Worm (Caenorhabditis elegans) whole organism, L3 larva: Measurements from ENCODE around the gene sre-30.

Experiments used
- ZK546.5 ChIP-seq: sonication (generic microtip); optimal IDR thresholded peaks from 2 replicates; lab custom pipeline; 2017; ENCODE audit warnings: missing biosample characterization, missing genetic modification characterization
- aly-2 ChIP-seq: fragments of 150-350 bp; optimal IDR thresholded peaks from 2 replicates; lab custom pipeline; 2014; ENCODE audit warnings: missing biosample characterization, missing genetic modification characterization
- ama-1 ChIP-seq: fragments of 150-350 bp; optimal IDR thresholded peaks from 2 replicates; lab custom pipeline; 2018
- ceh-16 ChIP-seq: sonication (generic microtip); optimal IDR thresholded peaks from 2 replicates; lab custom pipeline; 2017; ENCODE audit warnings: missing biosample characterization, missing genetic modification characterization
- ceh-28 ChIP-seq: fragments of 150-350 bp; optimal IDR thresholded peaks from 2 replicates; lab custom pipeline; 2014; ENCODE audit warnings: missing biosample characterization, missing genetic modification reagents, missing genetic modification characterization
- ceh-82 ChIP-seq: fragments of 150-350 bp; optimal IDR thresholded peaks from 2 replicates; lab custom pipeline; 2014; ENCODE audit warnings: missing biosample characterization, missing genetic modification characterization
- ceh-9 ChIP-seq: sonication (generic microtip); optimal IDR thresholded peaks from 2 replicates; lab custom pipeline; 2018; ENCODE audit warnings: missing biosample characterization, missing genetic modification characterization
- daf-12 ChIP-seq: fragments of 150-350 bp; optimal IDR thresholded peaks from 2 replicates; lab custom pipeline; 2014; ENCODE audit warnings: missing biosample characterization, missing genetic modification reagents, missing genetic modification characterization
- egl-27 ChIP-seq: sonication (generic microtip); optimal IDR thresholded peaks from 4 replicates; lab custom pipeline; 2017; ENCODE audit warnings: missing biosample characterization, missing genetic modification reagents, missing genetic modification characterization
- egl-5 ChIP-seq: fragments of 150-350 bp; optimal IDR thresholded peaks from 2 replicates; lab custom pipeline; 2017; ENCODE audit warnings: missing biosample characterization, missing genetic modification reagents, missing genetic modification characterization, inconsistent platforms
- elt-1 ChIP-seq: fragments of 150-350 bp; optimal IDR thresholded peaks from 2 replicates; lab custom pipeline; 2014; ENCODE audit warnings: missing biosample characterization, missing genetic modification characterization
- elt-3 ChIP-seq, 3 experiments: fragments of 150-350 bp in 1 of 3; sonication (generic microtip) in 2 of 3; optimal IDR thresholded peaks; 2 replicates in 2 of 3; 4 replicates in 1 of 3; lab custom pipeline; 2014 to 2017; ENCODE audit warnings: missing biosample characterization in 3 of 3, missing genetic modification characterization in 3 of 3
- eor-1 ChIP-seq, 2 experiments: fragments of 150-350 bp; optimal IDR thresholded peaks; 2 replicates each; lab custom pipeline; 2014 to 2018; ENCODE audit warnings: missing biosample characterization in 2 of 2, missing genetic modification characterization in 2 of 2
- fkh-10 ChIP-seq: sonication (generic microtip); optimal IDR thresholded peaks from 2 replicates; lab custom pipeline; 2017; ENCODE audit warnings: missing biosample characterization, missing genetic modification reagents, missing genetic modification characterization
- fkh-2 ChIP-seq: fragments of 150-350 bp; optimal IDR thresholded peaks from 2 replicates; lab custom pipeline; 2014; ENCODE audit warnings: missing biosample characterization, missing genetic modification reagents, missing genetic modification characterization
- fos-1 ChIP-seq: fragments of 150-350 bp; optimal IDR thresholded peaks from 2 replicates; lab custom pipeline; 2014; ENCODE audit warnings: missing biosample characterization, missing genetic modification characterization
- hmg-11 ChIP-seq: sonication (generic microtip); optimal IDR thresholded peaks from 2 replicates; lab custom pipeline; 2016; ENCODE audit warnings: missing genetic modification characterization, missing compliant biosample characterization
- jun-1 ChIP-seq: fragments of 150-350 bp; optimal IDR thresholded peaks from 2 replicates; lab custom pipeline; 2014; ENCODE audit warnings: missing biosample characterization, missing genetic modification reagents, missing genetic modification characterization
- lin-15B ChIP-seq: fragments of 150-350 bp; optimal IDR thresholded peaks from 2 replicates; lab custom pipeline; 2014; ENCODE audit warnings: missing biosample characterization, missing genetic modification characterization
- lin-39 ChIP-seq: fragments of 150-350 bp; optimal IDR thresholded peaks from 2 replicates; lab custom pipeline; 2018; ENCODE audit warnings: missing biosample characterization, missing genetic modification reagents, missing genetic modification characterization
- lsy-12 ChIP-seq: sonication (generic microtip); optimal IDR thresholded peaks from 2 replicates; lab custom pipeline; 2016; ENCODE audit warnings: mild to moderate bottlenecking, missing genetic modification characterization, missing compliant biosample characterization
- mdl-1 ChIP-seq: fragments of 150-350 bp; optimal IDR thresholded peaks from 2 replicates; lab custom pipeline; 2014; ENCODE audit warnings: missing biosample characterization, missing genetic modification characterization
- mml-1 ChIP-seq: fragments of 150-350 bp; sonication (generic microtip); optimal IDR thresholded peaks from 3 replicates; lab custom pipeline; 2014; ENCODE audit warnings: missing biosample characterization, missing genetic modification characterization
- nfya-1 ChIP-seq: sonication (generic microtip); optimal IDR thresholded peaks from 2 replicates; lab custom pipeline; 2017; ENCODE audit warnings: missing genetic modification characterization, mild to moderate bottlenecking, missing compliant biosample characterization, antibody characterized with exemption, moderate library complexity; ENCODE audit not compliant: insufficient read depth
- nhr-11 ChIP-seq: fragments of 150-350 bp; optimal IDR thresholded peaks from 2 replicates; lab custom pipeline; 2014; ENCODE audit warnings: missing biosample characterization, missing genetic modification characterization
- nhr-237 ChIP-seq: fragments of 150-350 bp; optimal IDR thresholded peaks from 2 replicates; lab custom pipeline; 2014; ENCODE audit warnings: missing biosample characterization, missing genetic modification characterization
- nhr-25 ChIP-seq: sonication (generic microtip); optimal IDR thresholded peaks from 2 replicates; lab custom pipeline; 2017; ENCODE audit warnings: missing biosample characterization, missing genetic modification characterization
- nhr-28 ChIP-seq: fragments of 150-350 bp; optimal IDR thresholded peaks from 2 replicates; lab custom pipeline; 2014; ENCODE audit warnings: missing biosample characterization, missing genetic modification characterization
- nhr-43 ChIP-seq: sonication (generic microtip); optimal IDR thresholded peaks from 2 replicates; lab custom pipeline; 2016; ENCODE audit warnings: mild to moderate bottlenecking, missing genetic modification characterization, missing compliant biosample characterization; ENCODE audit not compliant: poor library complexity, severe bottlenecking
- nhr-67 ChIP-seq: fragments of 150-350 bp; optimal IDR thresholded peaks from 2 replicates; lab custom pipeline; 2014; ENCODE audit warnings: missing biosample characterization, missing genetic modification characterization
- nhr-76 ChIP-seq: fragments of 150-350 bp; sonication (generic microtip); optimal IDR thresholded peaks from 5 replicates; lab custom pipeline; 2014; ENCODE audit warnings: missing biosample characterization, missing genetic modification characterization
- nhr-77 ChIP-seq: fragments of 150-350 bp; optimal IDR thresholded peaks from 2 replicates; lab custom pipeline; 2014; ENCODE audit warnings: missing biosample characterization, missing genetic modification characterization
- pha-4 ChIP-seq: fragments of 150-350 bp; optimal IDR thresholded peaks from 2 replicates; lab custom pipeline; 2014; ENCODE audit warnings: missing biosample characterization, missing genetic modification reagents, missing genetic modification characterization
- pqm-1 ChIP-seq: fragments of 150-350 bp; optimal IDR thresholded peaks from 2 replicates; lab custom pipeline; 2017; ENCODE audit warnings: missing biosample characterization, missing genetic modification characterization, inconsistent platforms
- sea-2 ChIP-seq: fragments of 150-350 bp; sonication (generic microtip); optimal IDR thresholded peaks from 4 replicates; lab custom pipeline; 2014; ENCODE audit warnings: missing biosample characterization, missing genetic modification reagents, missing genetic modification characterization
- skn-1 ChIP-seq: fragments of 150-350 bp; optimal IDR thresholded peaks from 2 replicates; lab custom pipeline; 2014; ENCODE audit warnings: missing biosample characterization, missing genetic modification characterization
- snpc-4 ChIP-seq: fragments of 150-350 bp; optimal IDR thresholded peaks from 2 replicates; lab custom pipeline; 2014; ENCODE audit warnings: missing biosample characterization, missing genetic modification characterization
- tbx-2 ChIP-seq: sonication (generic microtip); optimal IDR thresholded peaks from 2 replicates; lab custom pipeline; 2016; ENCODE audit warnings: mild to moderate bottlenecking, missing genetic modification characterization, missing compliant biosample characterization
- unc-39 ChIP-seq: sonication (generic microtip); optimal IDR thresholded peaks from 4 replicates; lab custom pipeline; 2017; ENCODE audit warnings: missing biosample characterization, missing genetic modification characterization
- zag-1 ChIP-seq: fragments of 150-350 bp; optimal IDR thresholded peaks from 2 replicates; lab custom pipeline; 2014; ENCODE audit warnings: missing biosample characterization, missing genetic modification characterization
- ztf-11 ChIP-seq: fragments of 150-350 bp; optimal IDR thresholded peaks from 2 replicates; lab custom pipeline; 2014; ENCODE audit warnings: missing biosample characterization, missing genetic modification characterization
- ztf-4 ChIP-seq: fragments of 150-350 bp; optimal IDR thresholded peaks from 2 replicates; lab custom pipeline; 2014; ENCODE audit warnings: missing biosample characterization, missing genetic modification characterization

sre-30 gene

DNA sequence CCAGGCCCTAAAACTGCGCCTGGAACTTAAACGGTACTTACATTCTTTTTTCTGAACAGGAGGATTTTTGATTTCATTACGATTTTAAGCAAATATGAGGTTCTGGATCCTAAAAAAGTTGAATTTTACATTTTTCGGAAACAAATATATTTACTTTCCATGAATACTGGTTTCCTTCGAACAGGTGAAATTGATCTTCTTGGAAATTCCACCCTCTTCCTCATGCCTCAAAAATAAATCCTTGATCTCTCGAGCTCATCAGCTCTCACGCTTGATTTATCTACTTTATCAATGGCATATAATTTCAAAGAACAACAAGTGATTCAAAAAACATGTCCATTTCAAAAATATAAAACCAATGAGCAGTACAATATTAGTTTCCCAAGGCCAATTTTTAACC is 18.8 kb downstream of the sre-30 start:
- TF ChIP-seq mml-1 (no peak), aly-2 (tag; lab: Kevin White, UChicago) (no peak), nhr-25 (tag; lab: Kevin White, UChicago) (no peak), ceh-82 (tag; lab: Kevin White, UChicago) (no peak), eor-1 (tag; optimal IDR thresholded peaks at IDR 0.05; lab: Kevin White, UChicago) (no peak), lin-15B (tag; lab: Kevin White, UChicago) (no peak), pha-4 (tag; lab: Kevin White, UChicago) (no peak), nfya-1 (tag; lab: Kevin White, UChicago) (no peak), elt-3 (tag; optimal IDR thresholded peaks at IDR 0.05; lab: Kevin White, UChicago) (no peak), hmg-11 (tag; lab: Kevin White, UChicago) (no peak), ceh-9 (tag; lab: Kevin White, UChicago) (no peak), ceh-16 (tag; lab: Kevin White, UChicago) (no peak), ZK546.5 (tag; lab: Kevin White, UChicago) (no peak), fos-1 (no peak), nhr-77 (no peak), snpc-4 (no peak)

DNA sequence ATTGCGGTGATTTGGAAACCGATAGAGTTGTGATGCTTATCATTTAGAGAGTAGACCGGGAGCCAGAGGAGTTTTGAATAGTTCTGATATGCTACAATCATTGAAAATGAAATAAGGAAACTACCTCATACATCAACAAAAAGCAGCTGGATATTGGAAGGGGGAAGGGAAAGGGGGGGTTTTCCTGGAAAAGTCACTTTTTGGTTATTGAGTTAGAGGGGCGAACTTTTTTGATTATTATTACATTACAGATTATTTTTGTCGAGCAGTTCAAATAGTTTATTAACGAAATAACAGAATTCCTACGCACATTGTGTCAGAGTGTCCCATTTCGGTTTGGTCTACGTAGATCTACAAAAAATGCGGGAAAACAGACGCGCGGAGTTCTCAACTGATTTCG is 19.5 kb downstream of the sre-30 start, which contains the start of gene sre-42:
Gene sre-42, minus strand, starts transcription at position 101 of the 400 bp plus-strand sequence.
- no peak for TF ChIP-seq fkh-2 (tag; lab: Kevin White, UChicago)

DNA sequence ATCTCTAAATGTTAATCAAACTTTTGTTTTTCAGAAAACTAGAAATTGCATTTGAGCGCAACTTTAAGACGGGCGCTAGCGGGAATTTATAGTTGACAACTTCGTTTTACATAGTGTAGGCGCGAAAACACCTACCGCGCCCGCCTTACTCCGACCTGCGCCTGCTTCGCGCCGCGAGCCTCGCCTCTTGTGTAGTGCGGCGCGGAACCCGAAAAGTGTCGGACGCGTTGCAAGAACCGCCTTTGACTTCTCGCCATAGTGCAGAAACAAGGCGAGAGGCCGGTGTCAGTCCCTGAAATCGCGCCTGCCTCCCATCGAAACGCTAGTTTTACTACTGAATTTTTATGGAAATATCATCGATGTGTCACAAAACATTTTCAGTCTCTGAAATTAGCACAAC is 20.5 kb downstream of the sre-30 start:
- TF ChIP-seq mml-1 = no peak
- TF ChIP-seq tbx-2 = no peak
- TF ChIP-seq mdl-1 (tag; lab: Kevin White, UChicago) = no peak
- no peak for TF ChIP-seq lin-15B (tag; lab: Kevin White, UChicago)
- TF ChIP-seq eor-1 (tag; optimal IDR thresholded peaks at IDR 0.05; lab: Kevin White, UChicago) = no peak
- no peak for TF ChIP-seq skn-1
- TF ChIP-seq jun-1 (tag; lab: Kevin White, UChicago) = no peak
- no peak for TF ChIP-seq nhr-25 (tag; lab: Kevin White, UChicago)
- TF ChIP-seq pqm-1 = no peak
- TF ChIP-seq lin-39 (tag; lab: Kevin White, UChicago) = no peak

- TF ChIP-seq elt-1 (tag; lab: Kevin White, UChicago) (no peak), sea-2 (GFP tag; lab: Kevin White, UChicago) (no peak), ztf-11 (tag; lab: Kevin White, UChicago) (no peak), daf-12 (tag; lab: Kevin White, UChicago) (no peak), nhr-77 (no peak), nhr-237 (tag; lab: Kevin White, UChicago) (no peak), hmg-11 (tag; lab: Kevin White, UChicago) (peak; percentile 46), snpc-4 (peak; percentile 72), lin-39 (tag; lab: Kevin White, UChicago) (peak; percentile 38), nhr-67 (tag; lab: Kevin White, UChicago) (no peak), zag-1 (tag; lab: Kevin White, UChicago) (no peak), lin-15B (tag; lab: Kevin White, UChicago) (no peak), ama-1 (lab: Kevin White, UChicago) (no peak), ceh-16 (tag; lab: Kevin White, UChicago) (no peak), lsy-12 (tag; lab: Kevin White, UChicago) (no peak), nfya-1 (tag; lab: Kevin White, UChicago) (peak; percentile 54), mml-1 (no peak), nhr-76 (tag; lab: Kevin White, UChicago) (no peak), ZK546.5 (tag; lab: Kevin White, UChicago) (no peak), egl-5 (no peak), nhr-43 (tag; lab: Kevin White, UChicago) (no peak), egl-27 (tag; lab: Kevin White, UChicago) (no peak), mdl-1 (tag; lab: Kevin White, UChicago) (no peak), jun-1 (tag; lab: Kevin White, UChicago) (no peak), unc-39 (tag; lab: Kevin White, UChicago) (no peak), tbx-2 (no peak), nhr-25 (tag; lab: Kevin White, UChicago) (no peak), nhr-28 (no peak), eor-1 (tag; optimal IDR thresholded peaks at IDR 0.05; lab: Kevin White, UChicago) (no peak), ceh-28 (tag; lab: Kevin White, UChicago) (no peak), pha-4 (tag; lab: Kevin White, UChicago) (no peak), nhr-11 (tag; lab: Kevin White, UChicago) (no peak), aly-2 (tag; lab: Kevin White, UChicago) (no peak), ztf-4 (no peak), elt-3 (tag; optimal IDR thresholded peaks at IDR 0.05; lab: Kevin White, UChicago) (no peak), fkh-10 (GFP tag; lab: Kevin White, UChicago) (peak; percentile 47), ceh-82 (tag; lab: Kevin White, UChicago) (no peak), fos-1 (no peak)
These were observed 23.4 kb downstream of the sre-30 start, which contains the start of gene btb-14 for ce11 chrII:12382625-12383562. Gene btb-14, plus strand, starts transcription at chrII:12383463.
